Fruit fly (Drosophila melanogaster): ENCODE data around the gene Bdbt.

Gene Bdbt

dm6 chr3R:21155931-21156488 lies 37.4 kb upstream of the Bdbt start (continued):
- no peak for TF ChIP-seq CG5245 (GFP tag; optimal IDR thresholded peaks at IDR 0.05)
- no peak for TF ChIP-seq fru (optimal IDR thresholded peaks at IDR 0.05)
- TF ChIP-seq hbn (GFP tag; IDR thresholded peaks at IDR 0.05; ENCODE audit: partially characterized antibody): no peak
- no peak for TF ChIP-seq Poxn (GFP tag; IDR thresholded peaks at IDR 0.05)
- TF ChIP-seq Elba2 (GFP tag; optimal IDR thresholded peaks at IDR 0.05): peak; percentile 5
- TF ChIP-seq Usf (GFP tag; optimal IDR thresholded peaks at IDR 0.05): no peak
- no peak for TF ChIP-seq HLH3B (GFP tag; IDR thresholded peaks at IDR 0.05)
- no peak for TF ChIP-seq CG12071 (GFP tag; optimal IDR thresholded peaks at IDR 0.05)
- no peak for TF ChIP-seq dan (GFP tag; IDR thresholded peaks at IDR 0.05)
- TF ChIP-seq gem (tag; optimal IDR thresholded peaks at IDR 0.05): peak; percentile 10
- TF ChIP-seq unpg (GFP tag; optimal IDR thresholded peaks at IDR 0.05): no peak
- no peak for TF ChIP-seq Gsc (GFP tag; IDR thresholded peaks at IDR 0.05)
- no peak for TF ChIP-seq CG1024 (GFP tag; IDR thresholded peaks at IDR 0.05)
- peak; percentile 38 for TF ChIP-seq HmgD (GFP tag; optimal IDR thresholded peaks at IDR 0.05)
- TF ChIP-seq MBD-R2 (GFP tag; IDR thresholded peaks at IDR 0.05): 0 out of 2 replicates have a peak, but pooled peaks have one; percentile 13
- TF ChIP-seq zen2 (GFP tag; IDR thresholded peaks at IDR 0.05; ENCODE audit: partially characterized antibody): peak; percentile 39; the same call in 1 of the 3 replicates
- TF ChIP-seq Aef1 (GFP tag; IDR thresholded peaks at IDR 0.05): no peak
- TF ChIP-seq pho (GFP tag; optimal IDR thresholded peaks at IDR 0.05): no peak
- peak; percentile 26 for TF ChIP-seq CG11504 (tag; optimal IDR thresholded peaks at IDR 0.05)
- no peak for TF ChIP-seq fu2 (GFP tag; optimal IDR thresholded peaks at IDR 0.05)
- no peak for TF ChIP-seq Optix (GFP tag; IDR thresholded peaks at IDR 0.05)
- no peak for TF ChIP-seq Hr39 (optimal IDR thresholded peaks at IDR 0.05)
- TF ChIP-seq CG10565 (GFP tag; optimal IDR thresholded peaks at IDR 0.05): no peak
- TF ChIP-seq Vsx1 (GFP tag; optimal IDR thresholded peaks at IDR 0.05): no peak
- no peak for TF ChIP-seq ind (GFP tag; optimal IDR thresholded peaks at IDR 0.05)
- no peak for TF ChIP-seq gcm2 (GFP tag; optimal IDR thresholded peaks at IDR 0.05)
- TF ChIP-seq sna (GFP tag; IDR thresholded peaks at IDR 0.05; ENCODE audit: partially characterized antibody): peak; percentile 71
- no peak for TF ChIP-seq mld (GFP tag; IDR thresholded peaks at IDR 0.05; ENCODE audit: partially characterized antibody)
- TF ChIP-seq Tbp (GFP tag; optimal IDR thresholded peaks at IDR 0.05): no peak
- no peak for TF ChIP-seq sug (tag; optimal IDR thresholded peaks at IDR 0.05)
- no peak for TF ChIP-seq prd (optimal IDR thresholded peaks at IDR 0.05)
- TF ChIP-seq prd (GFP tag; IDR thresholded peaks at IDR 0.05): no peak
- no peak for TF ChIP-seq CG4424 (GFP tag; optimal IDR thresholded peaks at IDR 0.05)
- no peak for TF ChIP-seq Taf1 (GFP tag; IDR thresholded peaks at IDR 0.05)
- no peak for TF ChIP-seq Ptx1 (GFP tag; IDR thresholded peaks at IDR 0.05)
- no peak for TF ChIP-seq dimm (GFP tag; IDR thresholded peaks at IDR 0.05)
- TF ChIP-seq HHEX (GFP tag; optimal IDR thresholded peaks at IDR 0.05): no peak
- peak; percentile 83 for TF ChIP-seq Ets97D (GFP tag; optimal IDR thresholded peaks at IDR 0.05)
- no peak for TF ChIP-seq Max (GFP tag; optimal IDR thresholded peaks at IDR 0.05)
- no peak for TF ChIP-seq CG13894 (tag; optimal IDR thresholded peaks at IDR 0.05)
- TF ChIP-seq NK7.1 (GFP tag; optimal IDR thresholded peaks at IDR 0.05): no peak
- TF ChIP-seq tna (GFP tag; IDR thresholded peaks at IDR 0.05; ENCODE audit: partially characterized antibody): peak; percentile 53; the same call in 1 of the 2 replicates
- 0 out of 4 replicates have a peak, but pooled peaks have one; percentile 65 for TF ChIP-seq chinmo (GFP tag; IDR thresholded peaks at IDR 0.05; ENCODE audit: partially characterized antibody)
- TF ChIP-seq Myb (GFP tag; optimal IDR thresholded peaks at IDR 0.05): peak; percentile 52
- TF ChIP-seq jumu (GFP tag; optimal IDR thresholded peaks at IDR 0.05): peak; percentile 19
- TF ChIP-seq YL-1 (GFP tag; optimal IDR thresholded peaks at IDR 0.05): no peak
- peak; percentile 49 for TF ChIP-seq Bgb (GFP tag; IDR thresholded peaks at IDR 0.05; ENCODE audit: partially characterized antibody)
- TF ChIP-seq CG7372 (GFP tag; IDR thresholded peaks at IDR 0.05): no peak
- TF ChIP-seq Sin3A (optimal IDR thresholded peaks at IDR 0.05): peak; percentile 95
- TF ChIP-seq cato (GFP tag; optimal IDR thresholded peaks at IDR 0.05; ENCODE audit: borderline replicate concordance): no peak
- no peak for TF ChIP-seq scrt (GFP tag; optimal IDR thresholded peaks at IDR 0.05)
- TF ChIP-seq Atf3 (GFP tag; optimal IDR thresholded peaks at IDR 0.05): no peak
